Worm (Caenorhabditis elegans): Measurements from ENCODE around the gene rac-2.

DNA sequence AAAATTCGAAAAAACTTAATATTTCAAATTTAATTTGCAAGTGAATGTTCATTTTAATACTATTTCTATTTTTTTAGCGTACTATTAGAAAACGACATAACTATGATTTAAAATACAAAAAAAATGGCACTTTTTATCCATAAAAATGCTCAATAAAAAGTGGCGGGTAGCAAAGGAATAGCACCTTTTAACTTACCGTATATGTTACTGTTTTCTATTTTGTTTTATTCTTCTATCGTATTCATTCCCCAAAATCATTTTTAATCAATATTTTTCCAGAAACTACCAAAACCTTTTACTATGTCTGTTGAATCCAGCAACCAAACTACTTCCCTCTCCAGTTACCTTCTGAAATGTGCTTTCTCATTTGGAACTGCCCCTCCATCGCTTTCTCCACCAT lies 42.7 kb downstream of the rac-2 start, which contains the start of gene C35D6.4:
- no peak for TF ChIP-seq ama-1 (optimal IDR thresholded peaks at IDR 0.05)
- TF ChIP-seq tbx-7 (tag; optimal IDR thresholded peaks at IDR 0.05), result no peak
- no peak for TF ChIP-seq rnt-1 (tag; optimal IDR thresholded peaks at IDR 0.05)
- TF ChIP-seq tbx-2 (tag; optimal IDR thresholded peaks at IDR 0.05), result no peak
- TF ChIP-seq odd-2 (tag; optimal IDR thresholded peaks at IDR 0.05), result no peak
